1 worm cellular context compared by ENCODE assay signal in the genomic region with DNA sequence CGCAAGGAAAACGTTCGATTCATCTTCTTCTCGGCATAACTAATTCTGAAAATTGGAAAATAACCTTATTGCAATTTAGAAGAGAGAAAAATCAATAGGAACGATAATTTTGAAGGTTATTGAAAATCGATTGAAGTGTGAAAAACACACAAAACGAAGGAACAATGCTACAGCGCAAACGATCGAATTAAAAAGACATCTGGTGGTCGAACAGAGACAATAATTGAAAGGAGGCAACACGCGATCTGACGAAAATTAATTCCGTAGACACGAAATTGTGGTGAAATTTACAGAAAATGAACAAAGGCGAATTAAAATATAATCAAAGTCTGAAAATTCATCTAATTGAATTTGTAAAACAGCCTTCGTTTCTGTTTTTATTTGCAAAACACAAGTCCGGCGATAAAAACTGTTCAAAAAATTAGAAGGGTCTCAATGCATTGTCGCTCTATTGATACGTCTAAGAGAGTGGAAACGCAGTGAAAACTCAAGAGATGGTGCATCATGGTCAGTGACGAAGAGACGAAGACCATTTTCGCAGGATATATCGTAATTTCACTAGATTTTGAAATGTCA.
TF ChIP-seq lines count a peak whose summit lies in the region.

A gene (minus strand): TSS at position 51 of the 576 bp plus-strand sequence.

TF ChIP-seq in whole organism, L4 larva, 104 proteins besides CTCF, POLR2A, EP300 and RAD21 (continued from another document):
- TF ChIP-seq D1046.2 (GFP tag; IDR thresholded peaks at IDR 0.05; lab: Robert Waterston, UW) (no peak), lin-1 (GFP tag; IDR thresholded peaks at IDR 0.05; lab: Robert Waterston, UW) (no peak), pha-4 (GFP tag; IDR thresholded peaks at IDR 0.05; lab: Robert Waterston, UW) (0 out of 2 replicates have a peak, but pooled peaks have one; percentile 8), pha-4 (tag; optimal IDR thresholded peaks at IDR 0.05; lab: Kevin White, UChicago) (no peak), nhr-76 (tag; optimal IDR thresholded peaks at IDR 0.05; lab: Kevin White, UChicago) (no peak), zfp-3 (GFP tag; conservative IDR thresholded peaks at IDR 0.05; lab: Robert Waterston, UW) (no peak), fos-1 (tag; optimal IDR thresholded peaks at IDR 0.05; lab: Kevin White, UChicago) (no peak), sdz-12 (GFP tag; optimal IDR thresholded peaks at IDR 0.05; lab: Kevin White, UChicago) (no peak), unc-62 (GFP tag; optimal IDR thresholded peaks at IDR 0.05 in 1 of 2; lab: Kevin White, UChicago) (peak in 1 of 2 experiments; percentile 52), unc-62 (tag; optimal IDR thresholded peaks at IDR 0.05; lab: Kevin White, UChicago) (no peak), nhr-77 (tag; optimal IDR thresholded peaks at IDR 0.05; lab: Kevin White, UChicago) (peak; percentile 83), dmd-9 (GFP tag; IDR thresholded peaks at IDR 0.05; lab: Robert Waterston, UW) (0 out of 2 replicates have a peak, but pooled peaks have one; percentile 49), hif-1 (tag; optimal IDR thresholded peaks at IDR 0.05; lab: Kevin White, UChicago) (peak in 1 of 2 experiments; percentile 93), spr-3 (GFP tag; optimal IDR thresholded peaks at IDR 0.05; lab: Kevin White, UChicago) (no peak), F49E8.2 (tag; optimal IDR thresholded peaks at IDR 0.05; lab: Kevin White, UChicago; ENCODE audit: borderline replicate concordance) (no peak), pqm-1 (tag; optimal IDR thresholded peaks at IDR 0.05; lab: Kevin White, UChicago) (peak; percentile 0), ama-1 (optimal IDR thresholded peaks at IDR 0.05; lab: Kevin White, UChicago) (no peak), lin-38 (GFP tag; IDR thresholded peaks at IDR 0.05; lab: Robert Waterston, UW) (peak; percentile 95), nhr-237 (tag; optimal IDR thresholded peaks at IDR 0.05; lab: Kevin White, UChicago) (no peak), nhr-111 (GFP tag; optimal IDR thresholded peaks at IDR 0.05; lab: Kevin White, UChicago) (no peak), Y105C5A.15 (GFP tag; IDR thresholded peaks at IDR 0.05; lab: Robert Waterston, UW) (no peak), mdl-1 (tag; optimal IDR thresholded peaks at IDR 0.05; lab: Kevin White, UChicago) (peak in 1 of 2 experiments; percentile 58), mxl-3 (GFP tag; optimal IDR thresholded peaks at IDR 0.05; lab: Kevin White, UChicago) (peak; percentile 81), ceh-32 (tag; optimal IDR thresholded peaks at IDR 0.05; lab: Kevin White, UChicago; ENCODE audit: poor library complexity) (no peak), nhr-28 (tag; optimal IDR thresholded peaks at IDR 0.05; lab: Kevin White, UChicago) (peak; percentile 67), lim-7 (GFP tag; IDR thresholded peaks at IDR 0.05; lab: Robert Waterston, UW) (no peak), madf-5 (GFP tag; IDR thresholded peaks at IDR 0.05; lab: Robert Waterston, UW) (no peak), nhr-48 (tag; optimal IDR thresholded peaks at IDR 0.05; lab: Kevin White, UChicago) (no peak), lin-29 (GFP tag; IDR thresholded peaks at IDR 0.05; lab: Robert Waterston, UW) (no peak), unc-130 (GFP tag; optimal IDR thresholded peaks at IDR 0.05; lab: Kevin White, UChicago) (peak; percentile 91), mdt-29 (GFP tag; IDR thresholded peaks at IDR 0.05; lab: Robert Waterston, UW) (no peak), T20F7.1 (GFP tag; optimal IDR thresholded peaks at IDR 0.05; lab: Kevin White, UChicago) (peak; percentile 82), nhr-11 (tag; optimal IDR thresholded peaks at IDR 0.05; lab: Kevin White, UChicago) (peak; percentile 71), ZK337.2 (GFP tag; IDR thresholded peaks at IDR 0.05; lab: Robert Waterston, UW) (peak; percentile 62; the same call in 1 of the 2 replicates), daf-19 (GFP tag; conservative IDR thresholded peaks at IDR 0.05; lab: Robert Waterston, UW) (0 out of 2 replicates have a peak, but pooled peaks have one; percentile 44), fkh-10 (GFP tag; optimal IDR thresholded peaks at IDR 0.05; lab: Kevin White, UChicago) (peak; percentile 90)
TF ChIP-seq in whole organism, L4 larva: peak in this region for 35.
